Fruit fly (Drosophila melanogaster) whole organism, wandering third instar larva: ENCODE results near the gene Lar.

Experiments used
- CG9705 ChIP-seq: fragments of 200-800 bp; sonication (Bioruptor generic); optimal IDR thresholded peaks from 2 replicates; lab custom pipeline; 2018; ENCODE audit warnings: missing biosample characterization, mild to moderate bottlenecking, missing genetic modification characterization
- Dif ChIP-seq: fragments of 200-275, 200-300 bp; sonication (Bioruptor generic); optimal IDR thresholded peaks from 2 replicates; lab custom pipeline; 2018; ENCODE audit warnings: missing biosample characterization, missing genetic modification characterization; ENCODE audit not compliant: partially characterized antibody
- HLH106 ChIP-seq: fragments of 200-800 bp; optimal IDR thresholded peaks from 3 replicates; lab custom pipeline; 2019; ENCODE audit warnings: missing biosample characterization, mild to moderate bottlenecking, missing genetic modification characterization, moderate library complexity
- dmrt93B ChIP-seq: fragments of 200-800 bp; sonication (Bioruptor generic); optimal IDR thresholded peaks from 2 replicates; lab custom pipeline; 2018; ENCODE audit warnings: missing biosample characterization, mild to moderate bottlenecking, missing genetic modification characterization
- ey ChIP-seq: fragments of 200-800 bp; sonication (Bioruptor generic); optimal IDR thresholded peaks from 2 replicates; lab custom pipeline; 2016; ENCODE audit warnings: missing biosample characterization, missing genetic modification characterization
- usp ChIP-seq: fragments of >200 bp; optimal IDR thresholded peaks from 2 replicates; lab custom pipeline; 2017; ENCODE audit warnings: missing biosample characterization, missing genetic modification characterization

DNA sequence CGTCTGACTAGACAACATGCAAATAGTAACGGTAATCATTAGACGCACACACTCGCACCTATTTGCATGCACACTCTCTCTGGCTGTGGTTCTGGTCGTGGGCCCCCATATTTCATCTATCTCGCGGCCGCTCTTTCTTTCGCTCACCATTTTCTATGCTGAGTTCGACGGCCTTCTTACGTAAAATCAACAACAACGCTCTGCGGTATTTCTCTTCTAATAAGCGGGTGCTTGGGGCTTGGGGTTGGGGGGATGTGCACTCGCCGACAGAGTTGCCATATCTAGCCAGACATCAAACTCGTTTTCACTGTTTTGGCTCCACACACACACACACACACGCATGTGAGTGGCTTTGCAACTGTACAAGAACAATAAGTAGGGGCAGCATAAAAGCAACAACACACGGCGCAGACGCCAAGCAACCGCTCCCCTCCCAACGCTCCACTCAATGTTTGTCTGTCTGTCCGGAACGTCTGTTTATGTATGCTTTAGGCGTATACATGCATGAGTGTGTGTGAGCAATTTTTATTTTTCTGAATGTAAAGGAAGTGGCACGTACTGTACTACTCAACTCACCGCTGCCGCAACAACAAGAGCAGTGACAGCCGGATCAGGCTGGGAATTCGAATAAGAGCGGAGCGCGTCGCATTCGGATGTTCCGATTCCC lies 11.3 kb upstream of the Lar start:
- no peak for TF ChIP-seq usp (GFP tag; lab: Kevin White, UChicago)
- TF ChIP-seq HLH106 (tag; lab: Kevin White, UChicago), result no peak
- TF ChIP-seq CG9705 (GFP tag; lab: Kevin White, UChicago), result no peak
- TF ChIP-seq dmrt93B (GFP tag; lab: Kevin White, UChicago), result no peak
- TF ChIP-seq Dif (GFP tag; lab: Kevin White, UChicago), result peak; percentile 33
- no peak for TF ChIP-seq ey (GFP tag; lab: Kevin White, UChicago)
